Worm (Caenorhabditis elegans): ENCODE results near the gene srg-67.

The srg-67 gene

ce11 chrV:5423120-5423519, 39.7 kb downstream of the srg-67 start, which contains the start of gene cyp-14A5:
Gene cyp-14A5 (minus strand): TSS chrV:5423282.
- TF ChIP-seq madf-6 (GFP tag; IDR thresholded peaks at IDR 0.05) (no peak), lir-1 (GFP tag; conservative IDR thresholded peaks at IDR 0.05) (no peak), F57C9.4 (tag; optimal IDR thresholded peaks at IDR 0.05) (no peak), ztf-26 (tag; optimal IDR thresholded peaks at IDR 0.05) (no peak), madf-3 (GFP tag; IDR thresholded peaks at IDR 0.05) (no peak)

ce11 chrV:5419915-5420314, 42.9 kb downstream of the srg-67 start, which contains the start of gene F08F3.6:
Gene F08F3.6 (minus strand): TSS chrV:5420067.
- TF ChIP-seq efl-1 (GFP tag; optimal IDR thresholded peaks at IDR 0.05) (peak; percentile 64), madf-6 (GFP tag; IDR thresholded peaks at IDR 0.05) (peak; percentile 77), madf-8 (GFP tag; conservative IDR thresholded peaks at IDR 0.05) (peak; percentile 36; the same call in 1 of the 2 replicates), sptf-2 (GFP tag; optimal IDR thresholded peaks at IDR 0.05) (no peak), aptf-2 (GFP tag; conservative IDR thresholded peaks at IDR 0.05) (peak; percentile 98), Y53G8AR.9 (GFP tag; conservative IDR thresholded peaks at IDR 0.05) (no peak), tlf-1 (GFP tag; optimal IDR thresholded peaks at IDR 0.05) (no peak)

ce11 chrV:5412808-5413405, 49.9 kb downstream of the srg-67 start, which contains the start of gene F08F3.10:
Gene F08F3.10 (plus strand): TSS chrV:5413355.
- no peak for TF ChIP-seq nhr-27 (tag; optimal IDR thresholded peaks at IDR 0.05)

Data from whole organism, young adult.